Fruit fly (Drosophila melanogaster): ENCODE measurements around the gene CG14374.
A peak's percentile ranks its signal among the peaks of the same experiment; 100 is the strongest.

CG14374 gene

dm6 chr3R:13374913-13375312, 22.0 kb downstream of the CG14374 start:
- TF ChIP-seq Hr83 (GFP tag; optimal IDR thresholded peaks at IDR 0.05; ENCODE audit: poor library complexity, severe bottlenecking) (no peak), sv (GFP tag; optimal IDR thresholded peaks at IDR 0.05) (no peak), Dfd (GFP tag; optimal IDR thresholded peaks at IDR 0.05) (no peak), foxo (GFP tag; optimal IDR thresholded peaks at IDR 0.05) (no peak), Dif (GFP tag; optimal IDR thresholded peaks at IDR 0.05; ENCODE audit: partially characterized antibody) (no peak), brk (GFP tag; optimal IDR thresholded peaks at IDR 0.05) (no peak), CrebA (GFP tag; optimal IDR thresholded peaks at IDR 0.05; ENCODE audit: borderline replicate concordance) (no peak), woc (GFP tag; optimal IDR thresholded peaks at IDR 0.05) (no peak), N (GFP tag; optimal IDR thresholded peaks at IDR 0.05) (no peak), Hr78 (GFP tag; optimal IDR thresholded peaks at IDR 0.05) (no peak), rgr (GFP tag; optimal IDR thresholded peaks at IDR 0.05) (no peak), jim (GFP tag; optimal IDR thresholded peaks at IDR 0.05) (no peak), dmrt93B (GFP tag; optimal IDR thresholded peaks at IDR 0.05) (no peak), dl (GFP tag; optimal IDR thresholded peaks at IDR 0.05; ENCODE audit: insufficient read depth in 1 of 2, partially characterized antibody in 2 of 2) (no peak), h (GFP tag; optimal IDR thresholded peaks at IDR 0.05) (no peak), Jra (GFP tag; optimal IDR thresholded peaks at IDR 0.05) (no peak), Rel (GFP tag; optimal IDR thresholded peaks at IDR 0.05) (no peak), Rel (tag; optimal IDR thresholded peaks at IDR 0.05) (no peak), fru (GFP tag; optimal IDR thresholded peaks at IDR 0.05) (no peak), Mio (GFP tag; optimal IDR thresholded peaks at IDR 0.05) (no peak)

dm6 chr3R:13371840-13372680, 24.9 kb downstream of the CG14374 start, which contains the start of the genes Lip3 and CG34309:
Gene Lip3, minus strand, starts transcription at chr3R:13371904.
Gene CG34309, plus strand, starts transcription at chr3R:13372630.
- TF ChIP-seq pan (optimal IDR thresholded peaks at IDR 0.05) (no peak), CG9705 (GFP tag; optimal IDR thresholded peaks at IDR 0.05) (no peak), OdsH (GFP tag; optimal IDR thresholded peaks at IDR 0.05) (peak; percentile 81), CG32264 (GFP tag; optimal IDR thresholded peaks at IDR 0.05) (peak; percentile 1), Sp1 (GFP tag; optimal IDR thresholded peaks at IDR 0.05) (peak; percentile 88), jim (GFP tag; optimal IDR thresholded peaks at IDR 0.05) (no peak), dl (GFP tag; optimal IDR thresholded peaks at IDR 0.05; ENCODE audit: insufficient read depth in 1 of 2, partially characterized antibody in 2 of 2) (no peak), HLH106 (tag; optimal IDR thresholded peaks at IDR 0.05) (peak; percentile 69), Myc (optimal IDR thresholded peaks at IDR 0.05) (no peak), Hr83 (GFP tag; optimal IDR thresholded peaks at IDR 0.05; ENCODE audit: poor library complexity, severe bottlenecking) (no peak), fru (GFP tag; optimal IDR thresholded peaks at IDR 0.05) (peak; percentile 76), tai (GFP tag; optimal IDR thresholded peaks at IDR 0.05) (peak; percentile 9), psq (GFP tag; optimal IDR thresholded peaks at IDR 0.05) (peak; percentile 73), foxo (GFP tag; optimal IDR thresholded peaks at IDR 0.05) (peak in 1 of 2 experiments; percentile 65), Rel (GFP tag; optimal IDR thresholded peaks at IDR 0.05) (peak; percentile 32), Rel (tag; optimal IDR thresholded peaks at IDR 0.05) (no peak), dmrt93B (GFP tag; optimal IDR thresholded peaks at IDR 0.05) (peak; percentile 60), brk (GFP tag; optimal IDR thresholded peaks at IDR 0.05) (peak; percentile 82), sage (GFP tag; optimal IDR thresholded peaks at IDR 0.05) (peak; percentile 24), CrebA (GFP tag; optimal IDR thresholded peaks at IDR 0.05; ENCODE audit: borderline replicate concordance) (peak; percentile 0), br (GFP tag; optimal IDR thresholded peaks at IDR 0.05) (peak; percentile 51), N (GFP tag; optimal IDR thresholded peaks at IDR 0.05) (no peak), h (GFP tag; optimal IDR thresholded peaks at IDR 0.05) (peak; percentile 82), Hnf4 (GFP tag; optimal IDR thresholded peaks at IDR 0.05) (peak; percentile 67), Dfd (GFP tag; optimal IDR thresholded peaks at IDR 0.05) (no peak), lola (GFP tag; optimal IDR thresholded peaks at IDR 0.05) (no peak), dsf (GFP tag; optimal IDR thresholded peaks at IDR 0.05; ENCODE audit: borderline replicate concordance) (no peak), sv (GFP tag; optimal IDR thresholded peaks at IDR 0.05) (no peak), GATAd (GFP tag; optimal IDR thresholded peaks at IDR 0.05) (no peak), Vsx2 (GFP tag; optimal IDR thresholded peaks at IDR 0.05; ENCODE audit: partially characterized antibody) (no peak), Abd-B (GFP tag; optimal IDR thresholded peaks at IDR 0.05) (no peak), Jra (GFP tag; optimal IDR thresholded peaks at IDR 0.05) (peak; percentile 52), Mio (GFP tag; optimal IDR thresholded peaks at IDR 0.05) (no peak), Dif (GFP tag; optimal IDR thresholded peaks at IDR 0.05; ENCODE audit: partially characterized antibody) (no peak), woc (GFP tag; optimal IDR thresholded peaks at IDR 0.05) (no peak), usp (GFP tag; optimal IDR thresholded peaks at IDR 0.05) (no peak), Hr78 (GFP tag; optimal IDR thresholded peaks at IDR 0.05) (no peak), rgr (GFP tag; optimal IDR thresholded peaks at IDR 0.05) (peak; percentile 82), ey (GFP tag; optimal IDR thresholded peaks at IDR 0.05) (peak; percentile 73)

Measured in whole organism, wandering third instar larva.